Worm (Caenorhabditis elegans) whole organism, early embryonic: Measurements from ENCODE around the gene sri-34.
"Not testable (repeated sequence)": the region's sequence is repeated elsewhere in the genome, so short reads cannot be mapped to it uniquely, and the experiment has no call there.

Experiments
- B0310.2 ChIP-seq: sonication (generic microtip); optimal IDR thresholded peaks from 2 replicates; lab custom pipeline; 2016; ENCODE audit warnings: mild to moderate bottlenecking, missing genetic modification characterization, missing compliant biosample characterization
- F13C5.2 ChIP-seq: sonication (generic microtip); optimal IDR thresholded peaks from 2 replicates; lab custom pipeline; 2017; ENCODE audit warnings: mild to moderate bottlenecking, missing genetic modification characterization, inconsistent platforms, missing compliant biosample characterization
- aly-1 ChIP-seq: sonication (generic microtip); optimal IDR thresholded peaks from 2 replicates; lab custom pipeline; 2016; ENCODE audit warnings: missing genetic modification characterization, missing compliant biosample characterization
- ama-1 ChIP-seq: fragments of 150-350 bp; optimal IDR thresholded peaks from 2 replicates; lab custom pipeline; 2014
- ceh-13 ChIP-seq: fragments of 200-800 bp; sonication (Bioruptor generic); optimal IDR thresholded peaks from 2 replicates; lab custom pipeline; 2018; ENCODE audit warnings: mild to moderate bottlenecking, missing genetic modification characterization, missing compliant biosample characterization
- ceh-36 ChIP-seq: sonication (generic microtip); optimal IDR thresholded peaks from 2 replicates; lab custom pipeline; 2016; ENCODE audit warnings: missing genetic modification characterization, inconsistent platforms, missing compliant biosample characterization
- ets-7 ChIP-seq: sonication (generic microtip); optimal IDR thresholded peaks from 2 replicates; lab custom pipeline; 2016; ENCODE audit warnings: missing genotype, missing genetic modification characterization, missing compliant biosample characterization
- flt-1 ChIP-seq: fragments of 200-800 bp; sonication (Bioruptor generic); IDR thresholded peaks from 2 replicates; pipeline ENCODE4 v1.3.6; 2022; ENCODE audit warnings: missing genetic modification characterization, missing compliant biosample characterization
- hmbx-1 ChIP-seq: sonication (generic microtip); optimal IDR thresholded peaks from 2 replicates; lab custom pipeline; 2016; ENCODE audit warnings: mild to moderate bottlenecking, missing genetic modification characterization, missing compliant biosample characterization
- hmg-4 ChIP-seq: fragments of 200-800 bp; sonication (Bioruptor generic); optimal IDR thresholded peaks from 2 replicates; lab custom pipeline; 2018; ENCODE audit warnings: mild to moderate bottlenecking, missing genetic modification characterization, missing compliant biosample characterization
- hnd-1 ChIP-seq: sonication (generic microtip); optimal IDR thresholded peaks from 2 replicates; lab custom pipeline; 2016; ENCODE audit warnings: missing genetic modification characterization, missing compliant biosample characterization
- pes-1 ChIP-seq: fragments of 200-800 bp; sonication (Bioruptor generic); IDR thresholded peaks from 2 replicates; pipeline ENCODE4 v1.3.6; 2022; ENCODE audit warnings: missing genetic modification reagents, missing genetic modification characterization, missing compliant biosample characterization
- scrt-1 ChIP-seq: fragments of 200-800 bp; sonication (Bioruptor generic); IDR thresholded peaks from 2 replicates; pipeline ENCODE4 v1.3.6; 2022; ENCODE audit warnings: missing genetic modification characterization, missing compliant biosample characterization
- sea-1 ChIP-seq: fragments of 200-800 bp; sonication (Bioruptor generic); conservative IDR thresholded peaks from 2 replicates; pipeline ENCODE4 v1.3.6; 2022; ENCODE audit warnings: missing genetic modification characterization, missing compliant biosample characterization
- tbx-11 ChIP-seq: fragments of 200-800 bp; sonication (Bioruptor generic); IDR thresholded peaks from 2 replicates; pipeline ENCODE4 v1.3.6; 2022; ENCODE audit warnings: missing genetic modification characterization, missing compliant biosample characterization
- tbx-37 ChIP-seq: fragments of 200-800 bp; sonication (Bioruptor generic); conservative IDR thresholded peaks from 2 replicates; pipeline ENCODE4 v1.3.6; 2022; ENCODE audit warnings: missing genetic modification reagents, missing genetic modification characterization, missing compliant biosample characterization
- tra-4 ChIP-seq: sonication (generic microtip); optimal IDR thresholded peaks from 2 replicates; lab custom pipeline; 2017; ENCODE audit warnings: missing genetic modification characterization, missing compliant biosample characterization

sri-34 gene

DNA sequence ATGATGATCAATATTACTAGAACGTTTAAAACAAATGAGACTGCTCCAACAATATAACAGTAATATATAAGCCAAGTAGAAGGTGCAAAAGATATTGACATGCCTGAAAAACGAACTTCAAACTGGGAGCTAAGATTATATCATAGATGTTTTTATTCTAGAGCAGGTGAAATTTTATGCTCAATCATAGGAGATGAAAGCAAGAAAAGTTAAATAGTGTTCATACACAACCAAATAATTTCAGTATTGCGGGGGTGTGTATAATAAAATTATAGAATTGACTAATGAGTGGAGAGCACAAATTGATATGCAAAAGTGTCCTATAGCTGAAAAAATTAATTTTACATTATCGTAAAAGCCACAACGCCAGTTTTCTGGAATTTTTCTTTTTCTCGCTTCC lies at the start of gene sri-34:
sri-34 (minus strand) TSS at position 101 of the 400 bp plus-strand sequence.
- TF ChIP-seq ets-7 (tag; lab: Kevin White, UChicago) (no peak), hmbx-1 (tag; lab: Kevin White, UChicago) (no peak), tbx-37 (GFP tag; lab: Robert Waterston, UW) (no peak), tbx-11 (GFP tag; lab: Robert Waterston, UW) (no peak), sea-1 (no peak), pes-1 (GFP tag; lab: Robert Waterston, UW) (no peak), aly-1 (tag; lab: Kevin White, UChicago) (no peak), tra-4 (tag; lab: Kevin White, UChicago) (no peak)

DNA sequence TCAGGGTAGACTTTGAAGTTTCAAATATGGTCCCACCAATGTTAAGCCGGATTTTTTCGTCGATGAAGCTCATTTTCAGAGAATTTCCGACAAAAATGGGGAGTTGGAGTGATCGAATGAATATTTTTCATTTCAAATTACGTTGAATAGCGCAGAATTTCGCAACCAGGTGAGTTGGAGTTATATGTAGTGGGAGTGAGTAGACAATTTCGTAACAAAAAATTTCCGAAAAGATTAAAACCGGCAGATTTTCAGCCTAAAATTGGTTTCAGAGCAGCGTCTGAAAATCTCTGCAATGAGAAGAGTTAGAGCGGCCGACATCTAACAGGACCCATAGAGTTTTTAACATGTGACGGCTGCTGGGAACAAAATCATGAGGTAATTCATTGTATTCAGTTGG lies 49.8 kb upstream of the sri-34 start, which contains the start of gene sdz-35:
sdz-35 (minus strand) TSS at position 101 of the 400 bp plus-strand sequence.
- TF ChIP-seq ets-7 (tag; lab: Kevin White, UChicago) (no peak), tbx-11 (GFP tag; lab: Robert Waterston, UW) (no peak), hmbx-1 (tag; lab: Kevin White, UChicago) (no peak), aly-1 (tag; lab: Kevin White, UChicago) (no peak), ceh-13 (GFP tag; lab: Kevin White, UChicago) (no peak), pes-1 (GFP tag; lab: Robert Waterston, UW) (no peak)

DNA sequence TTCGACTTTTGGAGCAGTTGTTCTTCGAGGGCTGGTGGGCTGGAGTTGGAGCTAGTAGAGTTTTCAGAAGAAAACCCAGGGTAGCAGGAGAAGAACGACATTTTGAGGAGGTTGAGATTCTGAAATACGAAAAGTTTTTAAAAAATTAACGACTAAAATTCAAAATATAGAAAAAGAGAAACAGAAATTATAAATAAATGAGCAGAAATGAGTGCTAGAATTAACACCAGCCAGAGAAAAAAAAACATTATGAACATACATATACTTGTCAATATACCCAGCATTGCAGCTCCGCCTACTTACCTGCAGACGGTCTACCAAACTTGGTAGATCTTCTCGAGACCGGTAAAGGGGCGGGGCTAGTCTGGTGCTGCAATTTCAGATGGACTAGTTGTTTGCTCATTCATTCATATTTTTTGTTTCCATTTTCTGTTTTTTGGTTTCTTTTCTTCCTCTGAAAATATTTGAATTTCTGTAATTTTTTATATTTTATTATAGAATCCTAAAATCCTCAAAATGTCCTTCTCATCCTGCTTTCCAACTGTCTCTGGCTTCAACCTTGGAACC lies 47.6 kb upstream of the sri-34 start, which contains the start of the genes ZC239.20 and ZC239.21:
ZC239.20 (minus strand) TSS at position 101 of the 567 bp plus-strand sequence.
ZC239.21 (plus strand) TSS at position 517 of the 567 bp plus-strand sequence.
- TF ChIP-seq ceh-36 (tag; lab: Kevin White, UChicago), result no peak
- TF ChIP-seq flt-1 (GFP tag; lab: Robert Waterston, UW), result no peak
- no peak for TF ChIP-seq B0310.2
- TF ChIP-seq tra-4 (tag; lab: Kevin White, UChicago), result no peak
- no peak for TF ChIP-seq pes-1 (GFP tag; lab: Robert Waterston, UW)
- TF ChIP-seq ets-7 (tag; lab: Kevin White, UChicago), result no peak

- TF ChIP-seq pes-1 (GFP tag; lab: Robert Waterston, UW) (no peak), hmg-4 (GFP tag; lab: Kevin White, UChicago) (no peak), sea-1 (no peak), tra-4 (tag; lab: Kevin White, UChicago) (no peak), scrt-1 (GFP tag; lab: Robert Waterston, UW) (no peak), tbx-37 (GFP tag; lab: Robert Waterston, UW) (no peak), ceh-36 (tag; lab: Kevin White, UChicago) (no peak), aly-1 (tag; lab: Kevin White, UChicago) (no peak), F13C5.2 (tag; lab: Kevin White, UChicago) (no peak), hnd-1 (tag; lab: Kevin White, UChicago) (no peak)
These were observed 44.5 kb upstream of the sri-34 start, which contains the start of gene sri-50 for ce11 chrII:3203415-3203814. sri-50 (plus strand) TSS chrII:3203715.

- no peak for TF ChIP-seq ceh-13 (GFP tag; lab: Kevin White, UChicago)
- TF ChIP-seq tbx-37 (GFP tag; lab: Robert Waterston, UW), result no peak
- TF ChIP-seq aly-1 (tag; lab: Kevin White, UChicago), result no peak
- no peak for TF ChIP-seq hnd-1 (tag; lab: Kevin White, UChicago)
- TF ChIP-seq tbx-11 (GFP tag; lab: Robert Waterston, UW), result no peak
- TF ChIP-seq hmbx-1 (tag; lab: Kevin White, UChicago), result no peak
- TF ChIP-seq ets-7 (tag; lab: Kevin White, UChicago), result no peak
- no peak for TF ChIP-seq scrt-1 (GFP tag; lab: Robert Waterston, UW)
- no peak for TF ChIP-seq flt-1 (GFP tag; lab: Robert Waterston, UW)
These were observed 43.6 kb upstream of the sri-34 start, which contains the start of gene sri-53 for ce11 chrII:3202519-3202918. sri-53 (minus strand) TSS chrII:3202619.

- TF ChIP-seq pes-1 (GFP tag; lab: Robert Waterston, UW); B0310.2; tbx-11 (GFP tag; lab: Robert Waterston, UW): not testable (repeated sequence)
These were observed 42.4 kb upstream of the sri-34 start, which contains the start of gene sri-48 for ce11 chrII:3201242-3201641. sri-48 (minus strand) TSS chrII:3201342.

DNA sequence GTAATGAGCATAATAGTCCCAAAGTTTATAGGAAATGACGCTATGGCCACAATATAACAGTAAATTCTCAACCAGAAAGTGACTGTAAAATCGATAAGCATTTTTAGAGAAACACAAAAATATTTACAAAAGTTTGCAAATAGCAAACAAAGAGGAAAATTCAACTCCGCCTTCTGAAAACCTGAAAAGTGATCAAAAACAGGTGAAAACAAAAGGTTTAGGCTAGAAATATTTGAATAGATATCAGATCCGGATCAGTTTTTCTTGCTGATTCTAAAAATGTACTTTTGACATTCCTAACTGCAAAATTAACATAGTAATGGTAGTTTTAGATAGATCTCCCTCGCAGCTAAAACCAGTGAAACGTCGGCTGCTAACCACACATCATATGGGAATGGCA lies 40.1 kb upstream of the sri-34 start, which contains the start of gene sri-51:
sri-51 (minus strand) TSS at position 101 of the 400 bp plus-strand sequence.
- no peak for TF ChIP-seq ets-7 (tag; lab: Kevin White, UChicago)
- TF ChIP-seq aly-1 (tag; lab: Kevin White, UChicago), result no peak

- TF ChIP-seq flt-1 (GFP tag; lab: Robert Waterston, UW), result no peak
- TF ChIP-seq F13C5.2 (tag; lab: Kevin White, UChicago), result no peak
- no peak for TF ChIP-seq hnd-1 (tag; lab: Kevin White, UChicago)
- no peak for TF ChIP-seq ets-7 (tag; lab: Kevin White, UChicago)
- TF ChIP-seq scrt-1 (GFP tag; lab: Robert Waterston, UW), result no peak
- TF ChIP-seq B0310.2, result no peak
- no peak for TF ChIP-seq ama-1 (lab: Kevin White, UChicago)
- TF ChIP-seq aly-1 (tag; lab: Kevin White, UChicago), result no peak
- no peak for TF ChIP-seq tbx-37 (GFP tag; lab: Robert Waterston, UW)
- no peak for TF ChIP-seq hmg-4 (GFP tag; lab: Kevin White, UChicago)
- TF ChIP-seq ceh-13 (GFP tag; lab: Kevin White, UChicago), result no peak
- TF ChIP-seq tra-4 (tag; lab: Kevin White, UChicago), result no peak
- no peak for TF ChIP-seq pes-1 (GFP tag; lab: Robert Waterston, UW)
- no peak for TF ChIP-seq sea-1
- TF ChIP-seq tbx-11 (GFP tag; lab: Robert Waterston, UW), result no peak
- TF ChIP-seq ceh-36 (tag; lab: Kevin White, UChicago), result no peak
- no peak for TF ChIP-seq hmbx-1 (tag; lab: Kevin White, UChicago)
These were observed 38.1 kb upstream of the sri-34 start, which contains the start of gene gcy-15 for ce11 chrII:3196966-3197365. gcy-15 (minus strand) TSS chrII:3197066.
